Fruit fly (Drosophila melanogaster): ENCODE data around the gene CG5068.

Gene CG5068

dm6 chr3L:8966324-8967011 is 20.0 kb upstream of the CG5068 start, which contains the start of the genes CG5653 and CG5021:
TSS of gene CG5653 (minus strand) at chr3L:8966374.
TSS of gene CG5021 (plus strand) at chr3L:8966829.
- TF ChIP-seq Hr96 (GFP tag; optimal IDR thresholded peaks at IDR 0.05) (no peak), Mnt (GFP tag; optimal IDR thresholded peaks at IDR 0.05) (no peak), cic (GFP tag; optimal IDR thresholded peaks at IDR 0.05) (no peak), CG7045 (GFP tag; optimal IDR thresholded peaks at IDR 0.05) (no peak), bab1 (GFP tag; optimal IDR thresholded peaks at IDR 0.05) (peak; percentile 30), cnc (optimal IDR thresholded peaks at IDR 0.05) (no peak)

dm6 chr3L:8968437-8968836 is 18.1 kb upstream of the CG5068 start, which contains the start of gene CG5026:
TSS of gene CG5026 (plus strand) at chr3L:8968528.
- TF ChIP-seq ovo (GFP tag; optimal IDR thresholded peaks at IDR 0.05) (peak; percentile 75), Crg-1 (GFP tag; optimal IDR thresholded peaks at IDR 0.05) (no peak), Clk (GFP tag; optimal IDR thresholded peaks at IDR 0.05) (no peak), CG12768 (GFP tag; optimal IDR thresholded peaks at IDR 0.05) (peak; percentile 13), CG11617 (GFP tag; optimal IDR thresholded peaks at IDR 0.05) (peak; percentile 41), Mnt (GFP tag; optimal IDR thresholded peaks at IDR 0.05) (peak; percentile 36), bab1 (GFP tag; optimal IDR thresholded peaks at IDR 0.05) (peak; percentile 69), CG7101 (tag; optimal IDR thresholded peaks at IDR 0.05) (peak; percentile 35), kay (GFP tag; ENCODE audit: borderline replicate concordance) (no peak), cnc (optimal IDR thresholded peaks at IDR 0.05) (no peak), CG5204 (GFP tag; optimal IDR thresholded peaks at IDR 0.05) (no peak), pad (GFP tag; optimal IDR thresholded peaks at IDR 0.05) (peak; percentile 19), tj (GFP tag; optimal IDR thresholded peaks at IDR 0.05) (no peak), CG7045 (GFP tag; optimal IDR thresholded peaks at IDR 0.05) (no peak), toe (GFP tag; optimal IDR thresholded peaks at IDR 0.05) (no peak), CG14711 (tag; optimal IDR thresholded peaks at IDR 0.05) (peak; percentile 51), CG33017 (tag; optimal IDR thresholded peaks at IDR 0.05) (no peak), Hr96 (GFP tag; optimal IDR thresholded peaks at IDR 0.05) (no peak), cic (GFP tag; optimal IDR thresholded peaks at IDR 0.05) (peak; percentile 53), CG1620 (GFP tag; optimal IDR thresholded peaks at IDR 0.05) (no peak)

dm6 chr3L:8974478-8975477 is 11.7 kb upstream of the CG5068 start, which contains the start of the genes pix and Srp68:
TSS of gene pix (minus strand) at chr3L:8974765.
TSS of gene Srp68 (plus strand) at chr3L:8975046.
- TF ChIP-seq CG1620 (GFP tag; optimal IDR thresholded peaks at IDR 0.05) (peak; percentile 70), cnc (optimal IDR thresholded peaks at IDR 0.05) (no peak), toe (GFP tag; optimal IDR thresholded peaks at IDR 0.05) (no peak), CG14711 (tag; optimal IDR thresholded peaks at IDR 0.05) (peak; percentile 73), tj (GFP tag; optimal IDR thresholded peaks at IDR 0.05) (peak; percentile 58), cic (GFP tag; optimal IDR thresholded peaks at IDR 0.05) (peak; percentile 55), CG7045 (GFP tag; optimal IDR thresholded peaks at IDR 0.05) (peak; percentile 70), Clk (GFP tag; optimal IDR thresholded peaks at IDR 0.05) (peak; percentile 58), CG33017 (tag; optimal IDR thresholded peaks at IDR 0.05) (peak; percentile 62), pad (GFP tag; optimal IDR thresholded peaks at IDR 0.05) (peak; percentile 82), CG11617 (GFP tag; optimal IDR thresholded peaks at IDR 0.05) (peak; percentile 90), ovo (GFP tag; optimal IDR thresholded peaks at IDR 0.05) (peak; percentile 74), CG12768 (GFP tag; optimal IDR thresholded peaks at IDR 0.05) (peak; percentile 78), CG5204 (GFP tag; optimal IDR thresholded peaks at IDR 0.05) (no peak), Crg-1 (GFP tag; optimal IDR thresholded peaks at IDR 0.05) (peak; percentile 86), kay (GFP tag; ENCODE audit: borderline replicate concordance) (no peak), CG7101 (tag; optimal IDR thresholded peaks at IDR 0.05) (peak; percentile 80), Hr96 (GFP tag; optimal IDR thresholded peaks at IDR 0.05) (no peak), bab1 (GFP tag; optimal IDR thresholded peaks at IDR 0.05) (peak; percentile 54), Mnt (GFP tag; optimal IDR thresholded peaks at IDR 0.05) (peak; percentile 82)

dm6 chr3L:8978678-8979413 is 7.7 kb upstream of the CG5068 start:
- TF ChIP-seq kay (GFP tag; ENCODE audit: borderline replicate concordance) (no peak), Mnt (GFP tag; optimal IDR thresholded peaks at IDR 0.05) (peak; percentile 6), Hr96 (GFP tag; optimal IDR thresholded peaks at IDR 0.05) (no peak), ovo (GFP tag; optimal IDR thresholded peaks at IDR 0.05) (no peak), CG12768 (GFP tag; optimal IDR thresholded peaks at IDR 0.05) (peak; percentile 31), Clk (GFP tag; optimal IDR thresholded peaks at IDR 0.05) (no peak), bab1 (GFP tag; optimal IDR thresholded peaks at IDR 0.05) (peak; percentile 38), CG1620 (GFP tag; optimal IDR thresholded peaks at IDR 0.05) (no peak), CG5204 (GFP tag; optimal IDR thresholded peaks at IDR 0.05) (no peak), pad (GFP tag; optimal IDR thresholded peaks at IDR 0.05) (no peak), toe (GFP tag; optimal IDR thresholded peaks at IDR 0.05) (no peak), Crg-1 (GFP tag; optimal IDR thresholded peaks at IDR 0.05) (peak; percentile 20), CG7045 (GFP tag; optimal IDR thresholded peaks at IDR 0.05) (peak; percentile 53), cnc (optimal IDR thresholded peaks at IDR 0.05) (no peak), cic (GFP tag; optimal IDR thresholded peaks at IDR 0.05) (peak; percentile 98), tj (GFP tag; optimal IDR thresholded peaks at IDR 0.05) (peak; percentile 21), CG11617 (GFP tag; optimal IDR thresholded peaks at IDR 0.05) (peak; percentile 36), CG7101 (tag; optimal IDR thresholded peaks at IDR 0.05) (peak; percentile 66), CG33017 (tag; optimal IDR thresholded peaks at IDR 0.05) (peak; percentile 83), CG14711 (tag; optimal IDR thresholded peaks at IDR 0.05) (peak; percentile 51)

Data from whole organism, adult.